Worm (Caenorhabditis elegans): ENCODE measurements around the gene R11G10.4.

R11G10.4 gene

ce11 chrV:13506321-13506720, at the start of gene R11G10.4:
Gene R11G10.4 (plus strand): TSS chrV:13506621.
- TF ChIP-seq pha-4 (tag; optimal IDR thresholded peaks at IDR 0.05) (no peak), nhr-28 (tag; optimal IDR thresholded peaks at IDR 0.05) (no peak), mls-2 (tag; optimal IDR thresholded peaks at IDR 0.05) (no peak), snpc-4 (tag; optimal IDR thresholded peaks at IDR 0.05) (no peak), flh-1 (GFP tag; optimal IDR thresholded peaks at IDR 0.05) (no peak), mep-1 (tag; optimal IDR thresholded peaks at IDR 0.05) (no peak), mab-5 (tag; optimal IDR thresholded peaks at IDR 0.05) (no peak), lsy-2 (tag; optimal IDR thresholded peaks at IDR 0.05) (no peak), bed-3 (GFP tag; optimal IDR thresholded peaks at IDR 0.05) (no peak), zip-8 (tag; optimal IDR thresholded peaks at IDR 0.05) (no peak), lin-32 (GFP tag; optimal IDR thresholded peaks at IDR 0.05) (no peak), ces-1 (GFP tag; optimal IDR thresholded peaks at IDR 0.05) (no peak), nhr-76 (tag; optimal IDR thresholded peaks at IDR 0.05) (no peak), ceh-83 (GFP tag; optimal IDR thresholded peaks at IDR 0.05) (no peak), nhr-237 (tag; optimal IDR thresholded peaks at IDR 0.05) (no peak), elt-1 (tag; optimal IDR thresholded peaks at IDR 0.05; ENCODE audit: borderline replicate concordance, insufficient read depth) (no peak), blmp-1 (tag; optimal IDR thresholded peaks at IDR 0.05) (no peak)

ce11 chrV:13457858-13458257, 48.6 kb upstream of the R11G10.4 start, which contains the start of gene F25H9.2:
Gene F25H9.2 (plus strand): TSS chrV:13458083.
- TF ChIP-seq snpc-4 (tag; optimal IDR thresholded peaks at IDR 0.05): no peak
- TF ChIP-seq nhr-237 (tag; optimal IDR thresholded peaks at IDR 0.05): no peak
- TF ChIP-seq blmp-1 (tag; optimal IDR thresholded peaks at IDR 0.05): no peak
- TF ChIP-seq mep-1 (tag; optimal IDR thresholded peaks at IDR 0.05): peak; percentile 48
- no peak for TF ChIP-seq unc-39 (tag; optimal IDR thresholded peaks at IDR 0.05)
- TF ChIP-seq pha-4 (tag; optimal IDR thresholded peaks at IDR 0.05): peak; percentile 11
- peak; percentile 29 for TF ChIP-seq ces-1 (GFP tag; optimal IDR thresholded peaks at IDR 0.05)
- no peak for TF ChIP-seq unc-62 (GFP tag; optimal IDR thresholded peaks at IDR 0.05)
- TF ChIP-seq lin-13 (tag; optimal IDR thresholded peaks at IDR 0.05): no peak
- TF ChIP-seq cnd-1 (tag; optimal IDR thresholded peaks at IDR 0.05): no peak
- no peak for TF ChIP-seq unc-120 (tag; optimal IDR thresholded peaks at IDR 0.05; ENCODE audit: poor library complexity, severe bottlenecking)

ce11 chrV:13459323-13459722, 47.1 kb upstream of the R11G10.4 start, which contains the start of gene bath-39:
Gene bath-39 (plus strand): TSS chrV:13459459.
- TF ChIP-seq snpc-4 (tag; optimal IDR thresholded peaks at IDR 0.05): no peak
- TF ChIP-seq elt-1 (tag; optimal IDR thresholded peaks at IDR 0.05; ENCODE audit: borderline replicate concordance, insufficient read depth): no peak
- TF ChIP-seq nhr-28 (tag; optimal IDR thresholded peaks at IDR 0.05): no peak
- TF ChIP-seq lsy-2 (tag; optimal IDR thresholded peaks at IDR 0.05): peak; percentile 22
- no peak for TF ChIP-seq unc-39 (tag; optimal IDR thresholded peaks at IDR 0.05)
- TF ChIP-seq sptf-1 (tag; optimal IDR thresholded peaks at IDR 0.05): no peak
- TF ChIP-seq unc-62 (GFP tag; optimal IDR thresholded peaks at IDR 0.05): no peak
- TF ChIP-seq blmp-1 (tag; optimal IDR thresholded peaks at IDR 0.05): no peak
- no peak for TF ChIP-seq sem-2 (GFP tag; optimal IDR thresholded peaks at IDR 0.05)
- no peak for TF ChIP-seq hlh-1 (tag; optimal IDR thresholded peaks at IDR 0.05)
- TF ChIP-seq ceh-43 (GFP tag; optimal IDR thresholded peaks at IDR 0.05): no peak
- no peak for TF ChIP-seq tbx-8 (GFP tag; optimal IDR thresholded peaks at IDR 0.05)
- TF ChIP-seq ceh-39 (tag; optimal IDR thresholded peaks at IDR 0.05): no peak
- TF ChIP-seq bed-3 (GFP tag; optimal IDR thresholded peaks at IDR 0.05): no peak
- peak; percentile 84 for TF ChIP-seq ces-1 (GFP tag; optimal IDR thresholded peaks at IDR 0.05)
- TF ChIP-seq nhr-76 (tag; optimal IDR thresholded peaks at IDR 0.05): no peak
- TF ChIP-seq mep-1 (tag; optimal IDR thresholded peaks at IDR 0.05): peak; percentile 45
- no peak for TF ChIP-seq nhr-237 (tag; optimal IDR thresholded peaks at IDR 0.05)
- no peak for TF ChIP-seq ztf-11 (tag; optimal IDR thresholded peaks at IDR 0.05)
- no peak for TF ChIP-seq nhr-12 (tag; optimal IDR thresholded peaks at IDR 0.05)

ce11 chrV:13462974-13463373, 43.4 kb upstream of the R11G10.4 start, which contains the start of gene frm-10:
Gene frm-10 (plus strand): TSS chrV:13463207.
- TF ChIP-seq M03D4.4 (tag; optimal IDR thresholded peaks at IDR 0.05) (no peak), bed-3 (GFP tag; optimal IDR thresholded peaks at IDR 0.05) (no peak), zip-8 (tag; optimal IDR thresholded peaks at IDR 0.05) (no peak), nhr-237 (tag; optimal IDR thresholded peaks at IDR 0.05) (peak; percentile 49), elt-3 (tag; optimal IDR thresholded peaks at IDR 0.05) (peak; percentile 56), tbx-8 (GFP tag; optimal IDR thresholded peaks at IDR 0.05) (no peak), mep-1 (tag; optimal IDR thresholded peaks at IDR 0.05) (peak; percentile 4), snpc-4 (tag; optimal IDR thresholded peaks at IDR 0.05) (no peak), hlh-1 (tag; optimal IDR thresholded peaks at IDR 0.05) (no peak)
